Fruit fly (Drosophila melanogaster): ENCODE measurements around the gene CG14218.

The CG14218 gene

dm6 chrX:19602483-19602882, 20.7 kb upstream of the CG14218 start:
- TF ChIP-seq dl (GFP tag; optimal IDR thresholded peaks at IDR 0.05; ENCODE audit: insufficient read depth in 1 of 2, partially characterized antibody in 2 of 2) (no peak), Hr78 (GFP tag; optimal IDR thresholded peaks at IDR 0.05) (no peak), usp (GFP tag; optimal IDR thresholded peaks at IDR 0.05) (no peak), HLH106 (tag; optimal IDR thresholded peaks at IDR 0.05) (no peak), Dfd (GFP tag; optimal IDR thresholded peaks at IDR 0.05) (no peak), br (GFP tag; optimal IDR thresholded peaks at IDR 0.05) (no peak), Rel (GFP tag; optimal IDR thresholded peaks at IDR 0.05) (no peak), Rel (tag; optimal IDR thresholded peaks at IDR 0.05) (no peak), CrebA (GFP tag; optimal IDR thresholded peaks at IDR 0.05; ENCODE audit: borderline replicate concordance) (no peak), dsf (GFP tag; optimal IDR thresholded peaks at IDR 0.05; ENCODE audit: borderline replicate concordance) (no peak), Hnf4 (GFP tag; optimal IDR thresholded peaks at IDR 0.05) (no peak), brk (GFP tag; optimal IDR thresholded peaks at IDR 0.05) (no peak), OdsH (GFP tag; optimal IDR thresholded peaks at IDR 0.05) (no peak), Vsx2 (GFP tag; optimal IDR thresholded peaks at IDR 0.05; ENCODE audit: partially characterized antibody) (no peak)

dm6 chrX:19601644-19602043, 19.9 kb upstream of the CG14218 start, which contains the start of gene CG14220:
Gene CG14220, minus strand, starts transcription at chrX:19601851.
- no peak for TF ChIP-seq jim (GFP tag; optimal IDR thresholded peaks at IDR 0.05)
- peak; percentile 22 for TF ChIP-seq h (GFP tag; optimal IDR thresholded peaks at IDR 0.05)
- no peak for TF ChIP-seq Vsx2 (GFP tag; optimal IDR thresholded peaks at IDR 0.05; ENCODE audit: partially characterized antibody)
- TF ChIP-seq Rel (GFP tag; optimal IDR thresholded peaks at IDR 0.05) = no peak
- peak; percentile 46 for TF ChIP-seq Rel (tag; optimal IDR thresholded peaks at IDR 0.05)
- TF ChIP-seq OdsH (GFP tag; optimal IDR thresholded peaks at IDR 0.05) = no peak
- TF ChIP-seq Hr83 (GFP tag; optimal IDR thresholded peaks at IDR 0.05; ENCODE audit: poor library complexity, severe bottlenecking) = peak; percentile 67
- no peak for TF ChIP-seq GATAd (GFP tag; optimal IDR thresholded peaks at IDR 0.05)
- TF ChIP-seq CrebA (GFP tag; optimal IDR thresholded peaks at IDR 0.05; ENCODE audit: borderline replicate concordance) = no peak
- no peak for TF ChIP-seq sage (GFP tag; optimal IDR thresholded peaks at IDR 0.05)
- no peak for TF ChIP-seq Mio (GFP tag; optimal IDR thresholded peaks at IDR 0.05)
- TF ChIP-seq dl (GFP tag; optimal IDR thresholded peaks at IDR 0.05; ENCODE audit: insufficient read depth in 1 of 2, partially characterized antibody in 2 of 2) = no peak
- TF ChIP-seq psq (GFP tag; optimal IDR thresholded peaks at IDR 0.05) = no peak
- no peak for TF ChIP-seq dmrt93B (GFP tag; optimal IDR thresholded peaks at IDR 0.05)
- no peak for TF ChIP-seq lola (GFP tag; optimal IDR thresholded peaks at IDR 0.05)
- no peak for TF ChIP-seq ey (GFP tag; optimal IDR thresholded peaks at IDR 0.05)
- no peak for TF ChIP-seq Hr78 (GFP tag; optimal IDR thresholded peaks at IDR 0.05)
- no peak for TF ChIP-seq Dfd (GFP tag; optimal IDR thresholded peaks at IDR 0.05)
- TF ChIP-seq rgr (GFP tag; optimal IDR thresholded peaks at IDR 0.05) = no peak
- TF ChIP-seq Sp1 (GFP tag; optimal IDR thresholded peaks at IDR 0.05) = peak; percentile 15
- TF ChIP-seq HLH106 (tag; optimal IDR thresholded peaks at IDR 0.05) = peak; percentile 6
- TF ChIP-seq Myc (optimal IDR thresholded peaks at IDR 0.05) = no peak
- TF ChIP-seq N (GFP tag; optimal IDR thresholded peaks at IDR 0.05) = no peak
- no peak for TF ChIP-seq Abd-B (GFP tag; optimal IDR thresholded peaks at IDR 0.05)
- no peak for TF ChIP-seq woc (GFP tag; optimal IDR thresholded peaks at IDR 0.05)
- no peak for TF ChIP-seq Jra (GFP tag; optimal IDR thresholded peaks at IDR 0.05)
- TF ChIP-seq dsf (GFP tag; optimal IDR thresholded peaks at IDR 0.05; ENCODE audit: borderline replicate concordance) = no peak
- TF ChIP-seq foxo (GFP tag; optimal IDR thresholded peaks at IDR 0.05) = no peak
- no peak for TF ChIP-seq usp (GFP tag; optimal IDR thresholded peaks at IDR 0.05)
- no peak for TF ChIP-seq brk (GFP tag; optimal IDR thresholded peaks at IDR 0.05)
- no peak for TF ChIP-seq CG32264 (GFP tag; optimal IDR thresholded peaks at IDR 0.05)
- TF ChIP-seq tai (GFP tag; optimal IDR thresholded peaks at IDR 0.05) = no peak
- TF ChIP-seq Hnf4 (GFP tag; optimal IDR thresholded peaks at IDR 0.05) = peak; percentile 22
- TF ChIP-seq Dif (GFP tag; optimal IDR thresholded peaks at IDR 0.05; ENCODE audit: partially characterized antibody) = peak; percentile 8
- TF ChIP-seq pan (optimal IDR thresholded peaks at IDR 0.05) = no peak

- TF ChIP-seq woc (GFP tag; optimal IDR thresholded peaks at IDR 0.05) = no peak
- no peak for TF ChIP-seq dmrt93B (GFP tag; optimal IDR thresholded peaks at IDR 0.05)
- no peak for TF ChIP-seq brk (GFP tag; optimal IDR thresholded peaks at IDR 0.05)
- peak; percentile 87 for TF ChIP-seq Dfd (GFP tag; optimal IDR thresholded peaks at IDR 0.05)
Measured at dm6 chrX:19598503-19598902, 16.7 kb upstream of the CG14218 start.

Measured in whole organism, wandering third instar larva.